Worm (Caenorhabditis elegans) whole organism, mixed stage, embryonic: ENCODE results near the gene T25F10.4.

Experiments
- blmp-1 ChIP-seq: fragments of 150-350 bp; optimal IDR thresholded peaks from 2 replicates; lab custom pipeline; 2014; ENCODE audit warnings: missing biosample characterization, missing genetic modification characterization
- ceh-43 ChIP-seq: fragments of 200-800 bp; sonication (Bioruptor generic); optimal IDR thresholded peaks from 2 replicates; lab custom pipeline; 2018; ENCODE audit warnings: mild to moderate bottlenecking, missing genetic modification characterization, moderate library complexity, missing compliant biosample characterization
- ceh-83 ChIP-seq: fragments of 200-800 bp; sonication (Bioruptor generic); optimal IDR thresholded peaks from 2 replicates; lab custom pipeline; 2018; ENCODE audit warnings: mild to moderate bottlenecking, missing genetic modification characterization, missing compliant biosample characterization
- drap-1 ChIP-seq: fragments of 200-800 bp; sonication (Bioruptor generic); optimal IDR thresholded peaks from 3 replicates; lab custom pipeline; 2018; ENCODE audit warnings: mild to moderate bottlenecking, missing genetic modification characterization, missing compliant biosample characterization
- lin-32 ChIP-seq: fragments of 200-800 bp; sonication (Bioruptor generic); optimal IDR thresholded peaks from 2 replicates; lab custom pipeline; 2018; ENCODE audit warnings: mild to moderate bottlenecking, missing genetic modification characterization, missing compliant biosample characterization
- mep-1 ChIP-seq: fragments of 150-350 bp; optimal IDR thresholded peaks from 2 replicates; lab custom pipeline; 2017; ENCODE audit warnings: missing biosample characterization, missing genetic modification reagents, missing genetic modification characterization, inconsistent platforms
- nhr-12 ChIP-seq: fragments of 150-350 bp; optimal IDR thresholded peaks from 2 replicates; lab custom pipeline; 2014; ENCODE audit warnings: missing biosample characterization, missing genetic modification characterization
- nhr-2 ChIP-seq: fragments of 150-350 bp; optimal IDR thresholded peaks from 2 replicates; lab custom pipeline; 2014; ENCODE audit warnings: missing biosample characterization, missing genetic modification characterization
- nhr-28 ChIP-seq: fragments of 150-350 bp; optimal IDR thresholded peaks from 2 replicates; lab custom pipeline; 2014; ENCODE audit warnings: missing biosample characterization, missing genetic modification characterization
- pha-4 ChIP-seq: fragments of 150-350 bp; optimal IDR thresholded peaks from 2 replicates; lab custom pipeline; 2018; ENCODE audit warnings: missing biosample characterization, missing genetic modification reagents, missing genetic modification characterization
- snpc-4 ChIP-seq: fragments of 150-350 bp; optimal IDR thresholded peaks from 2 replicates; lab custom pipeline; 2014; ENCODE audit warnings: missing biosample characterization, missing genetic modification characterization
- tbx-8 ChIP-seq: fragments of 200-800 bp; sonication (Bioruptor generic); optimal IDR thresholded peaks from 2 replicates; lab custom pipeline; 2018; ENCODE audit warnings: mild to moderate bottlenecking, missing genetic modification characterization, moderate library complexity, missing compliant biosample characterization
- unc-120 ChIP-seq: sonication (generic microtip); optimal IDR thresholded peaks from 2 replicates; lab custom pipeline; 2017; ENCODE audit warnings: missing genetic modification characterization, missing compliant biosample characterization; ENCODE audit not compliant: poor library complexity, severe bottlenecking
- unc-62 ChIP-seq: fragments of 150-350 bp; optimal IDR thresholded peaks from 2 replicates; lab custom pipeline; 2014; ENCODE audit warnings: missing biosample characterization, missing genetic modification reagents, missing genetic modification characterization
- ztf-11 ChIP-seq: fragments of 150-350 bp; optimal IDR thresholded peaks from 2 replicates; lab custom pipeline; 2014; ENCODE audit warnings: missing biosample characterization, missing genetic modification characterization

Gene T25F10.4

DNA sequence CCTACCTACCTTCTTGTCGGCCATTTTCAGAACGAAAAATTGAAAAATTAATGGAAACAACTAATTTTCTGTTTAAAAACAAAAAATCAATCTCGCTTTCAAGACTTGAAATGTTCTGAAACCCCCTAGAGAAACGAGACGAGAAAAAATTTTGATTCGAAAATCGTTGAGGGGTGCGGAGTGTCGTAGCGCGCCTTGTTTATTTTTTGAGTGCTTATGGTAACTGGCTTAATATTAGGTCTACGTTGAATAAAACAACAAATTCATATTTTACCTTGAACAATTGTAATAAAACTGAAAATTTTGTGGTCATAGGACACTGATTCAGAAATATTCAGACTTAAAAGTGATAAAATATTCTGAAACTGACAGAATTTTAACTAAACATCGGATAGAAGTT lies 51.8 kb downstream of the T25F10.4 start, which contains the start of gene sna-1:
sna-1 (minus strand) TSS at position 218 of the 400 bp plus-strand sequence.
- TF ChIP-seq nhr-12 (tag; lab: Kevin White, UChicago): no peak
- TF ChIP-seq mep-1 (tag; lab: Kevin White, UChicago): no peak
- TF ChIP-seq drap-1 (GFP tag; lab: Kevin White, UChicago): no peak
- TF ChIP-seq nhr-28 (tag; lab: Kevin White, UChicago): no peak
- TF ChIP-seq snpc-4 (tag; lab: Kevin White, UChicago): no peak
- no peak for TF ChIP-seq pha-4 (tag; lab: Kevin White, UChicago)
- no peak for TF ChIP-seq tbx-8 (GFP tag; lab: Kevin White, UChicago)
- TF ChIP-seq ztf-11 (tag; lab: Kevin White, UChicago): no peak
- TF ChIP-seq ceh-83: no peak
- TF ChIP-seq unc-120 (tag; lab: Kevin White, UChicago): no peak
- no peak for TF ChIP-seq nhr-2 (tag; lab: Kevin White, UChicago)
- TF ChIP-seq blmp-1 (tag; lab: Kevin White, UChicago): no peak
- no peak for TF ChIP-seq unc-62
- TF ChIP-seq lin-32 (GFP tag; lab: Kevin White, UChicago): no peak
- no peak for TF ChIP-seq ceh-43
